Worm (Caenorhabditis elegans): Measurements from ENCODE around the gene clec-51.

DNA sequence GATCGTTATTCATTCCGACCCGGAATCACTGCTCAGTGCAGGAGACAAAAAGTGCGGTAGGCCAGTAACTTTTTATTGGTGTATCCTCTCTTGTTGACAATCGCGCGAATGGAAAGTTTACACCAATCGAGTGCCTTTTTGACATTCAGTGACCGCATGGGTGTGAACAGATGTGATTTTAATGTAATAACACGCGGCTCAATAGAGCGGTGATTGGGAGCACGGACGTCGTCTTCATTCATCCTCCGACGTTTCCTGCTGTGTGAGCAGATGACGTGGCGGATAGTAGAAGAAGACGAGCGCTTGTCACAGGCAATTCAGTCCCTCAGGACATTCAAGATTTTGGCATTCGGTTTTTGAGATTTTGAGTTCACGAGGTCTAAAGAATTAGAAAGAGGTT lies 19.0 kb upstream of the clec-51 start:
- TF ChIP-seq fkh-10 (GFP tag; optimal IDR thresholded peaks at IDR 0.05) (no peak), dmd-4 (tag; optimal IDR thresholded peaks at IDR 0.05; ENCODE audit: borderline replicate concordance) (no peak), F13H6.1 (tag; optimal IDR thresholded peaks at IDR 0.05) (no peak), unc-42 (tag; optimal IDR thresholded peaks at IDR 0.05) (peak; percentile 65), ceh-34 (tag; optimal IDR thresholded peaks at IDR 0.05) (no peak), ets-4 (tag; optimal IDR thresholded peaks at IDR 0.05) (no peak), K02D7.2 (tag; optimal IDR thresholded peaks at IDR 0.05) (no peak), ceh-24 (tag; optimal IDR thresholded peaks at IDR 0.05) (no peak)
